Fruit fly (Drosophila melanogaster) whole organism, embryonic: ENCODE data around the gene Torsin.
A peak's percentile ranks its signal among the peaks of the same experiment; 100 is the strongest.

ENCODE experiments used
- CG10431 ChIP-seq: fragments of 200-800 bp; sonication (Bioruptor generic); optimal IDR thresholded peaks from 3 replicates; lab custom pipeline; 2018; ENCODE audit warnings: missing biosample characterization, mild to moderate bottlenecking, missing genetic modification characterization
- CG10565 ChIP-seq: fragments of 200-800 bp; sonication (Bioruptor generic); optimal IDR thresholded peaks from 3 replicates; lab custom pipeline; 2016; ENCODE audit warnings: missing biosample characterization, mild to moderate bottlenecking, missing genetic modification characterization
- CG10979 ChIP-seq: fragments of 200-800 bp; sonication (Bioruptor generic); optimal IDR thresholded peaks from 2 replicates; lab custom pipeline; 2018; ENCODE audit warnings: missing biosample characterization, mild to moderate bottlenecking, missing genetic modification characterization, moderate library complexity
- CG11247 ChIP-seq: fragments of 200-800 bp; sonication (Bioruptor generic); IDR thresholded peaks from 2 replicates; pipeline ENCODE4 v1.3.6; 2022; ENCODE audit warnings: missing biosample characterization, missing genetic modification characterization
- CG12155 ChIP-seq: fragments of 200-800 bp; sonication (Bioruptor generic); optimal IDR thresholded peaks from 3 replicates; lab custom pipeline; 2016; ENCODE audit warnings: missing biosample characterization, missing genetic modification characterization
- CG13894 ChIP-seq: fragments of 200-800 bp; sonication (Bioruptor generic); optimal IDR thresholded peaks from 3 replicates; lab custom pipeline; 2018; ENCODE audit warnings: missing biosample characterization, mild to moderate bottlenecking, missing genetic modification characterization, moderate library complexity
- CG15269 ChIP-seq: fragments of 200-800 bp; sonication (Bioruptor generic); optimal IDR thresholded peaks from 2 replicates; lab custom pipeline; 2018; ENCODE audit warnings: missing biosample characterization, mild to moderate bottlenecking, missing genetic modification characterization, moderate library complexity
- CG1832 ChIP-seq: fragments of 200-800 bp; sonication (Bioruptor generic); optimal IDR thresholded peaks from 2 replicates; lab custom pipeline; 2017; ENCODE audit warnings: missing biosample characterization, mild to moderate bottlenecking, missing genetic modification characterization, inconsistent platforms
- CG31388 ChIP-seq: fragments of 200-800 bp; sonication (Bioruptor generic); optimal IDR thresholded peaks from 2 replicates; lab custom pipeline; 2016; ENCODE audit warnings: missing biosample characterization, missing genetic modification characterization
- CG4328 ChIP-seq: fragments of 200-800 bp; sonication (Bioruptor generic); optimal IDR thresholded peaks from 3 replicates; lab custom pipeline; 2017; ENCODE audit warnings: missing biosample characterization, missing genetic modification reagents, missing genetic modification characterization
- CG4617 ChIP-seq: fragments of 200-800 bp; sonication (Bioruptor generic); optimal IDR thresholded peaks from 3 replicates; lab custom pipeline; 2016; ENCODE audit warnings: missing biosample characterization, missing genetic modification characterization, borderline replicate concordance
- CG4707 ChIP-seq: fragments of 200-800 bp; sonication (Bioruptor generic); optimal IDR thresholded peaks from 2 replicates; lab custom pipeline; 2018; ENCODE audit warnings: missing biosample characterization, mild to moderate bottlenecking, missing genetic modification characterization, moderate library complexity
- CG7357 ChIP-seq: fragments of 200-800 bp; sonication (Bioruptor generic); IDR thresholded peaks from 3 replicates; pipeline ENCODE4 v1.3.6; 2022; ENCODE audit warnings: missing biosample characterization, missing genetic modification characterization
- Dad ChIP-seq: fragments of 200-800 bp; sonication (Bioruptor generic); optimal IDR thresholded peaks from 3 replicates; lab custom pipeline; 2016; ENCODE audit warnings: missing biosample characterization, missing genetic modification characterization
- Dek ChIP-seq: fragments of 200-800 bp; sonication (Bioruptor generic); optimal IDR thresholded peaks from 3 replicates; lab custom pipeline; 2019; ENCODE audit warnings: missing biosample characterization, mild to moderate bottlenecking, missing genetic modification characterization, moderate library complexity
- Ets65A ChIP-seq: fragments of 200-800 bp; sonication (Bioruptor generic); peaks from one replicate; lab custom pipeline; 2016; ENCODE audit warnings: missing biosample characterization, missing genetic modification characterization
- HmgZ ChIP-seq: fragments of 200-800 bp; sonication (Bioruptor generic); optimal IDR thresholded peaks from 2 replicates; lab custom pipeline; 2018; ENCODE audit warnings: missing biosample characterization, mild to moderate bottlenecking, missing genetic modification characterization
- MBD-R2 ChIP-seq: fragments of 200-800 bp; sonication (Bioruptor generic); IDR thresholded peaks from 2 replicates; pipeline ENCODE4 v1.3.6; 2022; ENCODE audit warnings: missing biosample characterization, missing genetic modification characterization
- NC2β ChIP-seq: fragments of 200-800 bp; sonication (Bioruptor generic); optimal IDR thresholded peaks from 2 replicates; lab custom pipeline; 2016; ENCODE audit warnings: missing biosample characterization, missing genetic modification characterization
- NFAT ChIP-seq: fragments of 200-800 bp; sonication (Bioruptor generic); IDR thresholded peaks from 2 replicates; pipeline ENCODE4 v1.3.6; 2022; ENCODE audit warnings: missing biosample characterization, missing genetic modification characterization
- PHDP ChIP-seq: fragments of 200-800 bp; sonication (Bioruptor generic); optimal IDR thresholded peaks from 3 replicates; lab custom pipeline; 2018; ENCODE audit warnings: missing biosample characterization, mild to moderate bottlenecking, missing genetic modification characterization, moderate library complexity
- Scr ChIP-seq: fragments of 200-800 bp; sonication (Bioruptor generic); IDR thresholded peaks from 2 replicates; pipeline ENCODE4 v1.3.6; 2022; ENCODE audit warnings: missing biosample characterization, missing genetic modification characterization; ENCODE audit not compliant: partially characterized antibody
- Ssrp ChIP-seq: fragments of 200-800 bp; sonication (Bioruptor generic); optimal IDR thresholded peaks from 2 replicates; lab custom pipeline; 2018; ENCODE audit warnings: missing biosample characterization, mild to moderate bottlenecking, missing genetic modification characterization, moderate library complexity
- Xrp1 ChIP-seq: fragments of 200-800 bp; sonication (Bioruptor generic); IDR thresholded peaks from 2 replicates; pipeline ENCODE4 v1.3.6; 2022; ENCODE audit warnings: missing biosample characterization, missing genetic modification characterization
- ab ChIP-seq: fragments of 200-800 bp; sonication (Bioruptor generic); optimal IDR thresholded peaks from 2 replicates; lab custom pipeline; 2016; ENCODE audit warnings: missing biosample characterization, missing genetic modification characterization
- ap ChIP-seq: fragments of 200-800 bp; sonication (Bioruptor generic); IDR thresholded peaks from 2 replicates; pipeline ENCODE4 v1.3.6; 2022; ENCODE audit warnings: missing biosample characterization, missing genetic modification characterization
- ash1 ChIP-seq: fragments of 200-800 bp; sonication (Bioruptor generic); optimal IDR thresholded peaks from 2 replicates; lab custom pipeline; 2018; ENCODE audit warnings: missing biosample characterization, mild to moderate bottlenecking, missing genetic modification characterization
- bcd ChIP-seq: fragments of 200-800 bp; sonication (Bioruptor generic); optimal IDR thresholded peaks from 2 replicates; lab custom pipeline; 2017; ENCODE audit warnings: missing biosample characterization, mild to moderate bottlenecking, missing genetic modification characterization
- cad ChIP-seq: fragments of >200 bp; optimal IDR thresholded peaks from 2 replicates; lab custom pipeline; 2017; ENCODE audit warnings: missing biosample characterization, missing genetic modification characterization
- cato ChIP-seq: fragments of 200-800 bp; sonication (Bioruptor generic); optimal IDR thresholded peaks from 2 replicates; lab custom pipeline; 2016; ENCODE audit warnings: missing biosample characterization, missing genetic modification characterization, borderline replicate concordance
- chinmo ChIP-seq: fragments of 200-800 bp; sonication (Bioruptor generic); IDR thresholded peaks from 4 replicates; pipeline ENCODE4 v1.3.6; 2022; ENCODE audit warnings: missing biosample characterization, missing genetic modification characterization; ENCODE audit not compliant: partially characterized antibody
- corto ChIP-seq: fragments of 200-800 bp; sonication (Bioruptor generic); optimal IDR thresholded peaks from 2 replicates; lab custom pipeline; 2016; ENCODE audit warnings: missing biosample characterization, mild to moderate bottlenecking, missing genetic modification characterization, moderate library complexity
- da ChIP-seq: fragments of 200-800 bp; sonication (Bioruptor generic); optimal IDR thresholded peaks from 2 replicates; lab custom pipeline; 2016; ENCODE audit warnings: missing biosample characterization, missing genetic modification characterization
- gem ChIP-seq: fragments of 200-800 bp; sonication (Bioruptor generic); optimal IDR thresholded peaks from 2 replicates; lab custom pipeline; 2019; ENCODE audit warnings: missing biosample characterization, mild to moderate bottlenecking, missing genetic modification characterization, moderate library complexity
- her ChIP-seq: fragments of 200-800 bp; sonication (Bioruptor generic); optimal IDR thresholded peaks from 2 replicates; lab custom pipeline; 2016; ENCODE audit warnings: missing biosample characterization, missing genetic modification characterization
- ind ChIP-seq: fragments of 200-800 bp; sonication (Bioruptor generic); optimal IDR thresholded peaks from 3 replicates; lab custom pipeline; 2016; ENCODE audit warnings: missing biosample characterization, missing genetic modification characterization
- insv ChIP-seq, 2 experiments: fragments of 200-800 bp; sonication (Bioruptor generic); optimal IDR thresholded peaks; 3 replicates each; lab custom pipeline; 2016 to 2018; ENCODE audit warnings: missing biosample characterization in 2 of 2, missing genetic modification characterization in 2 of 2
- nerfin-1 ChIP-seq: fragments of 200-800 bp; sonication (Bioruptor generic); optimal IDR thresholded peaks from 3 replicates; lab custom pipeline; 2019; ENCODE audit warnings: missing biosample characterization, mild to moderate bottlenecking, missing genetic modification characterization, moderate library complexity
- pan ChIP-seq, 4 experiments: fragments of >200 bp in 3 of 4; fragments of 200-800 bp in 1 of 4; sonication (Bioruptor generic) in 1 of 4; optimal IDR thresholded peaks in 3 of 4; IDR thresholded peaks in 1 of 4; 2 replicates each; pipeline versions ENCODE4 v1.3.6 to Lab custom; 2017 to 2022; ENCODE audit warnings: missing biosample characterization in 2 of 4, missing genetic modification characterization in 2 of 4, mixed read lengths in 1 of 4
- pho ChIP-seq: fragments of 200-800 bp; sonication (Bioruptor generic); optimal IDR thresholded peaks from 2 replicates; lab custom pipeline; 2016; ENCODE audit warnings: missing biosample characterization, missing genetic modification characterization
- pnt ChIP-seq: fragments of 200-800 bp; sonication (Bioruptor generic); optimal IDR thresholded peaks from 3 replicates; lab custom pipeline; 2016; ENCODE audit warnings: missing biosample characterization, missing genetic modification characterization
- schlank ChIP-seq: fragments of 200-800 bp; sonication (Bioruptor generic); optimal IDR thresholded peaks from 2 replicates; lab custom pipeline; 2018; ENCODE audit warnings: missing biosample characterization, mild to moderate bottlenecking, missing genetic modification characterization
- sens-2 ChIP-seq: fragments of 200-800 bp; sonication (Bioruptor generic); IDR thresholded peaks from 2 replicates; pipeline ENCODE4 v1.3.6; 2022; ENCODE audit warnings: missing biosample characterization, missing genetic modification characterization
- slou ChIP-seq: fragments of 200-800 bp; sonication (Bioruptor generic); optimal IDR thresholded peaks from 3 replicates; lab custom pipeline; 2016; ENCODE audit warnings: missing biosample characterization, missing genetic modification characterization
- sqz ChIP-seq: fragments of 200-800 bp; sonication (Bioruptor generic); optimal IDR thresholded peaks from 3 replicates; lab custom pipeline; 2018; ENCODE audit warnings: missing biosample characterization, mild to moderate bottlenecking, missing genetic modification characterization
- tap ChIP-seq: fragments of 200-800 bp; optimal IDR thresholded peaks from 3 replicates; lab custom pipeline; 2019; ENCODE audit warnings: missing biosample characterization, mild to moderate bottlenecking, missing genetic modification characterization, moderate library complexity
- tgo ChIP-seq: fragments of 200-800 bp; sonication (Bioruptor generic); IDR thresholded peaks from 3 replicates; pipeline ENCODE4 v1.3.6; 2022; ENCODE audit warnings: missing biosample characterization, missing genetic modification characterization
- trem ChIP-seq: fragments of 200-800 bp; optimal IDR thresholded peaks from 3 replicates; lab custom pipeline; 2019; ENCODE audit warnings: missing biosample characterization, mild to moderate bottlenecking, missing genetic modification characterization, moderate library complexity
- usp ChIP-seq: fragments of >200 bp; optimal IDR thresholded peaks from 2 replicates; lab custom pipeline; 2017; ENCODE audit warnings: missing biosample characterization, missing genetic modification characterization

The Torsin gene

dm6 chrX:4666650-4667360 lies 17.0 kb upstream of the Torsin start, which contains the start of gene CG3009 (continued):
- TF ChIP-seq gem (tag; lab: Kevin White, UChicago) = peak; percentile 98
- peak; percentile 98 for TF ChIP-seq PHDP (tag; lab: Kevin White, UChicago)
- TF ChIP-seq CG15269 (tag; lab: Kevin White, UChicago) = peak; percentile 98
- peak; percentile 93 for TF ChIP-seq cato (GFP tag; lab: Kevin White, UChicago)
- peak; percentile 96 for TF ChIP-seq Dek (tag; lab: Kevin White, UChicago)
- no peak for TF ChIP-seq usp (GFP tag; lab: Kevin White, UChicago)
- TF ChIP-seq ash1 = peak; percentile 77
- TF ChIP-seq CG4328 (GFP tag; lab: Kevin White, UChicago) = peak; percentile 98
- TF ChIP-seq insv (GFP tag; optimal IDR thresholded peaks at IDR 0.05; lab: Kevin White, UChicago) = peak in 1 of 2 experiments; percentile 79
- TF ChIP-seq Ssrp (tag; lab: Kevin White, UChicago) = peak; percentile 93
- peak; percentile 99 for TF ChIP-seq sqz (GFP tag; lab: Kevin White, UChicago)
- peak; percentile 95 for TF ChIP-seq NC2β (GFP tag; lab: Kevin White, UChicago)
- TF ChIP-seq Scr (GFP tag; lab: Robert Waterston, UW) = no peak
- TF ChIP-seq pho (GFP tag; lab: Kevin White, UChicago) = peak; percentile 98
- peak; percentile 85 for TF ChIP-seq CG10431 (GFP tag; lab: Kevin White, UChicago)
- TF ChIP-seq corto (GFP tag; lab: Kevin White, UChicago) = peak; percentile 88
- peak; percentile 81; the same call in 1 of the 4 replicates for TF ChIP-seq chinmo (GFP tag; lab: Robert Waterston, UW)
- peak; percentile 89 for TF ChIP-seq trem
- TF ChIP-seq CG4707 = peak; percentile 90
- peak; percentile 97 for TF ChIP-seq pnt (GFP tag; lab: Kevin White, UChicago)
- peak; percentile 80 for TF ChIP-seq CG10565
- peak; percentile 92 for TF ChIP-seq sens-2
- TF ChIP-seq CG31388 (GFP tag; lab: Kevin White, UChicago) = peak; percentile 94
- TF ChIP-seq CG12155 (GFP tag; lab: Kevin White, UChicago) = peak; percentile 96
- TF ChIP-seq CG11247 = peak; percentile 97
- TF ChIP-seq da = peak; percentile 93
- peak; percentile 94 for TF ChIP-seq CG7357 (GFP tag; lab: Robert Waterston, UW)
- TF ChIP-seq bcd (GFP tag; lab: Kevin White, UChicago) = peak; percentile 98
- TF ChIP-seq ap (GFP tag; lab: Robert Waterston, UW) = peak; percentile 93
- TF ChIP-seq tgo = peak; percentile 97
- TF ChIP-seq Ets65A (GFP tag; lab: Kevin White, UChicago) = peak; percentile 99
- no peak for TF ChIP-seq pan (optimal IDR thresholded peaks at IDR 0.05; lab: Kevin White, UChicago)
- peak in 1 of 2 experiments; percentile 98 for TF ChIP-seq pan (GFP tag; optimal IDR thresholded peaks at IDR 0.05 in 1 of 2, IDR thresholded peaks at IDR 0.05 in 1 of 2)
- peak; percentile 98 for TF ChIP-seq Xrp1 (GFP tag; lab: Robert Waterston, UW)
- peak; percentile 97 for TF ChIP-seq schlank
- TF ChIP-seq HmgZ = peak; percentile 99
- peak; percentile 97 for TF ChIP-seq NFAT (GFP tag; lab: Robert Waterston, UW)
- TF ChIP-seq CG13894 (tag; lab: Kevin White, UChicago) = peak; percentile 96
- peak; percentile 94 for TF ChIP-seq slou (GFP tag; lab: Kevin White, UChicago)
- peak; percentile 97 for TF ChIP-seq her (GFP tag; lab: Kevin White, UChicago)
- TF ChIP-seq CG4617 = peak; percentile 96
- peak; percentile 38 for TF ChIP-seq CG1832 (GFP tag; lab: Kevin White, UChicago)
- peak; percentile 95 for TF ChIP-seq tap (tag; lab: Kevin White, UChicago)
- TF ChIP-seq cad (GFP tag; lab: Kevin White, UChicago) = no peak
- TF ChIP-seq nerfin-1 (tag; lab: Kevin White, UChicago) = peak; percentile 94
- peak; percentile 94 for TF ChIP-seq MBD-R2 (GFP tag; lab: Robert Waterston, UW)
- TF ChIP-seq Dad = peak; percentile 98
- peak; percentile 99 for TF ChIP-seq ind (GFP tag; lab: Kevin White, UChicago)
- peak; percentile 87 for TF ChIP-seq ab (GFP tag; lab: Kevin White, UChicago)
- TF ChIP-seq CG10979 = peak; percentile 93
